Worm (Caenorhabditis elegans) whole organism, L4/young adult: Measurements from ENCODE around the gene srbc-75.

Source experiments
- W03F9.2 ChIP-seq: fragments of 150-350 bp; optimal IDR thresholded peaks from 2 replicates; lab custom pipeline; 2014; ENCODE audit warnings: missing biosample characterization, missing genetic modification characterization
- dao-5 ChIP-seq: sonication (generic microtip); optimal IDR thresholded peaks from 2 replicates; lab custom pipeline; 2016; ENCODE audit warnings: missing genotype, missing genetic modification characterization, moderate library complexity, missing compliant biosample characterization
- him-1 ChIP-seq: sonication (generic microtip); optimal IDR thresholded peaks from 2 replicates; lab custom pipeline; 2016; ENCODE audit warnings: missing genotype, missing genetic modification reagents, missing genetic modification characterization, missing compliant biosample characterization

ce11 chrV:15235661-15236060 lies 18.0 kb upstream of the srbc-75 start, which contains the start of gene nhr-164:
- TF ChIP-seq dao-5 (no peak), him-1 (tag; lab: Kevin White, UChicago) (no peak), W03F9.2 (tag; lab: Kevin White, UChicago) (no peak)
